Worm (Caenorhabditis elegans): Measurements from ENCODE around the gene T05A1.5.

- TF ChIP-seq W03F9.2 (tag; optimal IDR thresholded peaks at IDR 0.05) = no peak
- no peak for TF ChIP-seq him-1 (tag; optimal IDR thresholded peaks at IDR 0.05)
- no peak for TF ChIP-seq dao-5 (tag; optimal IDR thresholded peaks at IDR 0.05)
These were observed 46.3 kb downstream of the T05A1.5 start, which contains the start of gene pei-1 for ce11 chrIV:9592413-9592812.
